Worm (Caenorhabditis elegans): Measurements from ENCODE around the gene T25B2.3.

DNA sequence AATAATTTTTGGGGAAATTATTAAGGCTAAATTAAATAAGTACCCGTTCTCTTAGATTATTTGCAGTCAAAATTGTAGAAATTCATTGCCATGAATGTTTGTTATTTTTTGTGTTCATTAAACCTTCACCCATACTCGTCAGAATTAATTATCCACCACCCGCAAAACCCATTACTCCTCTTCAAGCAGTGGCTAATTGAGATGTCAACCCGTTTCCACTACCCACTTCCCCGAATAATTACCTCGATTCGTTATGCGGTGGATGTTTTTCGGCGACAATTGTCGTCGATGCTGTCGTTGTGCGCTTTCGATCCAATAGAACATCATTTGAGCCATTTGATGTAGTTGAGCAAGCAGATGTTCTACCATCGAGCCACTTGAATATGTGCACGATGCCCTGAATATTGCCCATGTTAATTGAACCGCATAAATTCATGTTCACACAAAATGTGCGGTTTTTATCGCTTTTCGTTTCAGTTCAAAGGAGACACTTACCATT is 35.4 kb downstream of the T25B2.3 start:
- no peak for TF ChIP-seq F13C5.2 (tag; optimal IDR thresholded peaks at IDR 0.05)
- TF ChIP-seq hmg-4 (GFP tag; optimal IDR thresholded peaks at IDR 0.05), result no peak
- TF ChIP-seq ama-1 (optimal IDR thresholded peaks at IDR 0.05), result no peak
- no peak for TF ChIP-seq flt-1 (GFP tag; IDR thresholded peaks at IDR 0.05)
- no peak for TF ChIP-seq aly-1 (tag; optimal IDR thresholded peaks at IDR 0.05)
- TF ChIP-seq pes-1 (GFP tag; IDR thresholded peaks at IDR 0.05), result no peak
- TF ChIP-seq hmbx-1 (tag; optimal IDR thresholded peaks at IDR 0.05), result no peak
- no peak for TF ChIP-seq ceh-13 (GFP tag; optimal IDR thresholded peaks at IDR 0.05)
- no peak for TF ChIP-seq hnd-1 (tag; optimal IDR thresholded peaks at IDR 0.05)
- no peak for TF ChIP-seq tra-4 (tag; optimal IDR thresholded peaks at IDR 0.05)
- TF ChIP-seq tbx-11 (GFP tag; IDR thresholded peaks at IDR 0.05), result no peak
- no peak for TF ChIP-seq B0310.2 (tag; optimal IDR thresholded peaks at IDR 0.05)
- TF ChIP-seq tbx-37 (GFP tag; conservative IDR thresholded peaks at IDR 0.05), result no peak
- no peak for TF ChIP-seq sea-1 (GFP tag; conservative IDR thresholded peaks at IDR 0.05)
